Worm (Caenorhabditis elegans): ENCODE data around the gene Y49F6C.7.

ce11 chrII:3414383-3414910 is 46.5 kb upstream of the Y49F6C.7 start, which contains the start of the genes F18A12.7 and F18A12.2:
- TF ChIP-seq K12H6.12 (tag; optimal IDR thresholded peaks at IDR 0.05) (no peak), ztf-18 (tag; optimal IDR thresholded peaks at IDR 0.05) (no peak), mes-4 (tag; optimal IDR thresholded peaks at IDR 0.05) (no peak), nhr-27 (tag; optimal IDR thresholded peaks at IDR 0.05) (no peak), lag-1 (GFP tag; IDR thresholded peaks at IDR 0.05) (no peak), snpc-1.3 (tag; optimal IDR thresholded peaks at IDR 0.05; ENCODE audit: insufficient read depth) (no peak)

Measured in whole organism, young adult.